Worm (Caenorhabditis elegans): ENCODE data around the gene ucr-2.3.

DNA sequence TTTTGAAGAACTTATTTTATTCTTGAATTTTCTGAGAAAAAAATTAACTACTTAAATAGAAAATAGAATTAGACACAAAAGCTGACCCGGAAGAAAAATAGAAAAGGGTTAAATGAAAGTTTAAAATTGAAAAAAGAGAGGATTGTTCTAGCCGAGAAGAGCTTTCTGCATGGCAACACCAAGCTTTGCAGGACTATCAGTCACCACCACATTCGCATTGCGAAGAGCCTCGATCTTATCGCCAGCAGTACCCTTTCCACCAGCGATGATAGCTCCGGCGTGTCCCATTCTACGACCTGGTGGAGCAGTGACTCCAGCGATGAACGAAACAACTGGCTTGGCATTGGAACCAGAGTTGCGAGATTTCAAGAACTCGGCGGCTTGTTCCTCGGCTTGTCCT, 20.5 kb downstream of the ucr-2.3 start:
- TF ChIP-seq dmd-4 (tag; optimal IDR thresholded peaks at IDR 0.05), result no peak
- no peak for TF ChIP-seq ama-1 (optimal IDR thresholded peaks at IDR 0.05)
- no peak for TF ChIP-seq unc-62 (GFP tag; optimal IDR thresholded peaks at IDR 0.05)
- no peak for TF ChIP-seq ztf-11 (tag; optimal IDR thresholded peaks at IDR 0.05)
- TF ChIP-seq zag-1 (tag; optimal IDR thresholded peaks at IDR 0.05), result no peak
- TF ChIP-seq snpc-4 (tag; optimal IDR thresholded peaks at IDR 0.05), result no peak
- TF ChIP-seq nhr-11 (tag; optimal IDR thresholded peaks at IDR 0.05), result no peak
